Fruit fly (Drosophila melanogaster) whole organism: ENCODE results near the gene msi.

Experiments used
- pan ChIP-seq: fragments of >200 bp; optimal IDR thresholded peaks from 2 replicates; lab custom pipeline; 2017
- psq ChIP-seq: fragments of >200 bp; optimal IDR thresholded peaks from 2 replicates; lab custom pipeline; 2017

DNA sequence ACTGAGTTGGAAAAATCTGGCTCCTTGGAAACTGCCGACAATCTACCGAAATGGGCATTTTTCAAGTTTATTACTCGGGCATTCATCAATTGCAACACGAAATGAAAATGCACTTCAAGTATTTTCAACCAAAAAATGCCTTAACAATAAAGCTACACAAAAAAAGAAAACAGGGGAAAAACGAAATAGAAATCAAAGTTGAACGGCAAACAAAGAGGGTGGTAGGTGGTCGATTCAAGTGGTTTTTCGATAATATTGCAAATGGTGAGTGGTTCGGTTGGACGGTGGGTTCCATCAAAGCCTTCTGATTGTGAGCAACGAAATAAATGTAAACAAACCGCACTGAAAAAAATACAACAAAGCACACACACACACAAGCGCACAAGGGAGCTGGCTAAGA is 49.8 kb upstream of the msi start:
- no peak for TF ChIP-seq pan
- no peak for TF ChIP-seq psq (lab: Kevin White, UChicago)
